Fruit fly (Drosophila melanogaster) whole organism, prepupa: ENCODE data around the gene CG13360.

Source experiments
- Blimp-1 ChIP-seq: fragments of 200-800 bp; sonication (Bioruptor generic); optimal IDR thresholded peaks from 3 replicates; lab custom pipeline; 2017; ENCODE audit warnings: missing biosample characterization, missing genetic modification characterization, mild to moderate bottlenecking, moderate library complexity, missing genetic modification reagents
- CG10631 ChIP-seq: fragments of 200-800 bp; sonication (Bioruptor generic); optimal IDR thresholded peaks from 2 replicates; lab custom pipeline; 2016; ENCODE audit warnings: missing biosample characterization, missing genetic modification characterization
- CG11762 ChIP-seq: fragments of 200-800 bp; sonication (Bioruptor generic); optimal IDR thresholded peaks from 3 replicates; lab custom pipeline; 2016; ENCODE audit warnings: missing biosample characterization, missing genetic modification characterization; ENCODE audit not compliant: insufficient read depth
- CG11902 ChIP-seq: fragments of 200-800 bp; sonication (Bioruptor generic); optimal IDR thresholded peaks from 3 replicates; lab custom pipeline; 2016; ENCODE audit warnings: missing biosample characterization, missing genetic modification characterization
- CG15336 ChIP-seq: fragments of 200-800 bp; sonication (Bioruptor generic); IDR thresholded peaks from 2 replicates; pipeline ENCODE4 v1.3.6; 2022; ENCODE audit warnings: missing biosample characterization, missing genetic modification characterization
- CG1621 ChIP-seq: fragments of 200-800 bp; sonication (Bioruptor generic); optimal IDR thresholded peaks from 3 replicates; lab custom pipeline; 2018; ENCODE audit warnings: missing biosample characterization, mild to moderate bottlenecking, missing genetic modification characterization
- CG3032 ChIP-seq: fragments of 200-800 bp; optimal IDR thresholded peaks from 2 replicates; lab custom pipeline; 2019; ENCODE audit warnings: missing biosample characterization, mild to moderate bottlenecking, missing genetic modification characterization, moderate library complexity
- CG31627 ChIP-seq: fragments of 200-800 bp; sonication (Bioruptor generic); optimal IDR thresholded peaks from 3 replicates; lab custom pipeline; 2016; ENCODE audit warnings: missing biosample characterization, missing genetic modification characterization
- CG32006 ChIP-seq: fragments of 200-800 bp; sonication (Bioruptor generic); optimal IDR thresholded peaks from 3 replicates; lab custom pipeline; 2017; ENCODE audit warnings: missing biosample characterization, mild to moderate bottlenecking, missing genetic modification characterization
- CG34406 ChIP-seq: fragments of 200-800 bp; sonication (Bioruptor generic); optimal IDR thresholded peaks from 3 replicates; lab custom pipeline; 2016; ENCODE audit warnings: missing biosample characterization, missing genetic modification characterization
- CG3919 ChIP-seq: fragments of 200-800 bp; sonication (Bioruptor generic); optimal IDR thresholded peaks from 3 replicates; lab custom pipeline; 2016; ENCODE audit warnings: missing biosample characterization, missing genetic modification characterization
- CG6276 ChIP-seq: fragments of 200-800 bp; sonication (Bioruptor generic); optimal IDR thresholded peaks from 2 replicates; lab custom pipeline; 2017; ENCODE audit warnings: missing biosample characterization, mild to moderate bottlenecking, missing genetic modification characterization
- CG6792 ChIP-seq: fragments of 200-800 bp; sonication (Bioruptor generic); optimal IDR thresholded peaks from 3 replicates; lab custom pipeline; 2016; ENCODE audit warnings: missing biosample characterization, missing genetic modification characterization
- CG6808 ChIP-seq: fragments of 200-800 bp; sonication (Bioruptor generic); optimal IDR thresholded peaks from 3 replicates; lab custom pipeline; 2017; ENCODE audit warnings: missing biosample characterization, missing genetic modification characterization, mild to moderate bottlenecking, moderate library complexity, missing genetic modification reagents
- CG7368 ChIP-seq: fragments of 200-800 bp; sonication (Bioruptor generic); optimal IDR thresholded peaks from 3 replicates; lab custom pipeline; 2016; ENCODE audit warnings: missing biosample characterization, missing genetic modification characterization
- CG8119 ChIP-seq: fragments of 200-800 bp; sonication (Bioruptor generic); IDR thresholded peaks from 3 replicates; pipeline ENCODE4 v1.3.6; 2022; ENCODE audit warnings: missing biosample characterization, missing genetic modification characterization
- CG8319 ChIP-seq: fragments of 200-800 bp; sonication (Bioruptor generic); optimal IDR thresholded peaks from 3 replicates; lab custom pipeline; 2016; ENCODE audit warnings: missing biosample characterization, missing genetic modification characterization
- CG8632 ChIP-seq: fragments of 200-800 bp; sonication (Bioruptor generic); optimal IDR thresholded peaks from 3 replicates; lab custom pipeline; 2016; ENCODE audit warnings: missing biosample characterization, missing genetic modification characterization
- CG9139 ChIP-seq: fragments of 200-800 bp; sonication (Bioruptor generic); optimal IDR thresholded peaks from 3 replicates; lab custom pipeline; 2017; ENCODE audit warnings: missing biosample characterization, mild to moderate bottlenecking, missing genetic modification characterization
- Eip75B ChIP-seq: fragments of 200-800 bp; sonication (Bioruptor generic); optimal IDR thresholded peaks from 3 replicates; lab custom pipeline; 2016; ENCODE audit warnings: missing biosample characterization, missing genetic modification characterization
- Eip78C ChIP-seq: fragments of 200-800 bp; sonication (Bioruptor generic); peaks from one replicate; lab custom pipeline; 2016; ENCODE audit warnings: missing biosample characterization, missing genetic modification characterization
- Ets96B ChIP-seq: fragments of 200-800 bp; optimal IDR thresholded peaks from 2 replicates; lab custom pipeline; 2019; ENCODE audit warnings: missing biosample characterization, mild to moderate bottlenecking, missing genetic modification characterization, moderate library complexity
- Hr4 ChIP-seq: fragments of 200-800 bp; sonication (Bioruptor generic); optimal IDR thresholded peaks from 3 replicates; lab custom pipeline; 2016; ENCODE audit warnings: missing biosample characterization, missing genetic modification characterization
- OdsH ChIP-seq: fragments of 200-800 bp; sonication (Bioruptor generic); optimal IDR thresholded peaks from 3 replicates; lab custom pipeline; 2016; ENCODE audit warnings: missing biosample characterization, missing genetic modification characterization
- Smox ChIP-seq: fragments of 200-800 bp; sonication (Bioruptor generic); optimal IDR thresholded peaks from 3 replicates; lab custom pipeline; 2016; ENCODE audit warnings: missing biosample characterization, missing genetic modification characterization
- Sox14 ChIP-seq: fragments of 200-800 bp; sonication (Bioruptor generic); optimal IDR thresholded peaks from 3 replicates; lab custom pipeline; 2016; ENCODE audit warnings: missing biosample characterization, missing genetic modification characterization
- achi ChIP-seq: fragments of 200-800 bp; sonication (Bioruptor generic); optimal IDR thresholded peaks from 3 replicates; lab custom pipeline; 2016; ENCODE audit warnings: missing biosample characterization, missing genetic modification characterization
- cyc ChIP-seq: fragments of 200-800 bp; sonication (Bioruptor generic); optimal IDR thresholded peaks from 3 replicates; lab custom pipeline; 2016; ENCODE audit warnings: missing biosample characterization, missing genetic modification characterization
- dsx ChIP-seq: fragments of 200-800 bp; optimal IDR thresholded peaks from 3 replicates; lab custom pipeline; 2019; ENCODE audit warnings: missing biosample characterization, mild to moderate bottlenecking, missing genetic modification characterization, moderate library complexity; ENCODE audit not compliant: poor library complexity, severe bottlenecking
- esn ChIP-seq: fragments of 200-800 bp; sonication (Bioruptor generic); optimal IDR thresholded peaks from 2 replicates; lab custom pipeline; 2016; ENCODE audit warnings: missing biosample characterization, mild to moderate bottlenecking, missing genetic modification characterization, moderate library complexity
- fd59A ChIP-seq: fragments of 200-800 bp; sonication (Bioruptor generic); optimal IDR thresholded peaks from 2 replicates; lab custom pipeline; 2017; ENCODE audit warnings: missing biosample characterization, mild to moderate bottlenecking, missing genetic modification characterization, missing genetic modification reagents
- fkh ChIP-seq: fragments of 200-800 bp; sonication (Bioruptor generic); optimal IDR thresholded peaks from 3 replicates; lab custom pipeline; 2017; ENCODE audit warnings: missing biosample characterization, mild to moderate bottlenecking, missing genetic modification characterization, moderate library complexity
- salr ChIP-seq, 2 experiments: fragments of 200-800 bp; sonication (Bioruptor generic); optimal IDR thresholded peaks; 3 replicates each; lab custom pipeline; 2016 to 2018; ENCODE audit warnings: missing biosample characterization in 2 of 2, missing genetic modification characterization in 2 of 2, mild to moderate bottlenecking in 1 of 2
- svp ChIP-seq: fragments of 200-800 bp; sonication (Bioruptor generic); peaks from one replicate; lab custom pipeline; 2016; ENCODE audit warnings: missing biosample characterization, missing genetic modification characterization
- topi ChIP-seq: fragments of 200-800 bp; sonication (Bioruptor generic); optimal IDR thresholded peaks from 3 replicates; lab custom pipeline; 2016; ENCODE audit warnings: missing biosample characterization, missing genetic modification characterization
- vri ChIP-seq: fragments of 200-800 bp; sonication (Bioruptor generic); optimal IDR thresholded peaks from 3 replicates; lab custom pipeline; 2016; ENCODE audit warnings: missing biosample characterization, mild to moderate bottlenecking, missing genetic modification characterization

Gene CG13360

DNA sequence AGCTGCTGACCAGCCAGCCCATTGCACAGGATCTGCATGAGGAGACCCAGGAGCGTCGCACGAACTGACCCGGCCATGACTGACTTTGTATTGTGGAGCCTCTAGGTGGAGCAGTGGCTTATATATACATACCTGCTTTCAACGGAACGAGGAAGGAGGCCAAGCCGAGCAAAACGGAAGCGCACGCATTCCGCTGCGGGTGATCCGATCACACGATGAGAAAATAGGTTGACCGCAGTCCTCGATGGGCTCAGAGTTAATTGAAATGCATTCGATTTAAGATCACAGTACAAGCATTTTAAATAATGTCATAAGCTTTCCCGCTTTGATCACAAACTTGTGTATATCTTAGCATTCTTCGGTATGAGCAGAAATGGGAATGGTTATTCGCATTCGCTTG is 14.9 kb upstream of the CG13360 start, which contains the start of gene CG13358:
TSS of gene CG13358 (minus strand) at position 101 of the 400 bp plus-strand sequence.
- TF ChIP-seq Eip75B (GFP tag; lab: Kevin White, UChicago) (no peak), cyc (GFP tag; lab: Kevin White, UChicago) (no peak), Hr4 (no peak), vri (GFP tag; lab: Kevin White, UChicago) (no peak), CG7368 (GFP tag; lab: Kevin White, UChicago) (no peak), CG34406 (GFP tag; lab: Kevin White, UChicago) (no peak), Smox (GFP tag; lab: Kevin White, UChicago) (no peak), OdsH (GFP tag; lab: Kevin White, UChicago) (no peak), salr (GFP tag; optimal IDR thresholded peaks at IDR 0.05; lab: Kevin White, UChicago) (no peak), CG1621 (tag; lab: Kevin White, UChicago) (no peak), Ets96B (tag; lab: Kevin White, UChicago) (no peak), Eip78C (GFP tag; lab: Kevin White, UChicago) (peak; percentile 19), fd59A (GFP tag; lab: Kevin White, UChicago) (no peak), CG6276 (GFP tag; lab: Kevin White, UChicago) (no peak), CG8119 (GFP tag; lab: Robert Waterston, UW) (0 out of 3 replicates have a peak, but pooled peaks have one; percentile 14), CG3032 (no peak), CG3919 (GFP tag; lab: Kevin White, UChicago) (no peak), Sox14 (GFP tag; lab: Kevin White, UChicago) (no peak), CG32006 (GFP tag; lab: Kevin White, UChicago) (peak; percentile 26), CG6792 (GFP tag; lab: Kevin White, UChicago) (no peak), fkh (GFP tag; lab: Kevin White, UChicago) (no peak), achi (GFP tag; lab: Kevin White, UChicago) (no peak), dsx (GFP tag; lab: Kevin White, UChicago) (no peak)

DNA sequence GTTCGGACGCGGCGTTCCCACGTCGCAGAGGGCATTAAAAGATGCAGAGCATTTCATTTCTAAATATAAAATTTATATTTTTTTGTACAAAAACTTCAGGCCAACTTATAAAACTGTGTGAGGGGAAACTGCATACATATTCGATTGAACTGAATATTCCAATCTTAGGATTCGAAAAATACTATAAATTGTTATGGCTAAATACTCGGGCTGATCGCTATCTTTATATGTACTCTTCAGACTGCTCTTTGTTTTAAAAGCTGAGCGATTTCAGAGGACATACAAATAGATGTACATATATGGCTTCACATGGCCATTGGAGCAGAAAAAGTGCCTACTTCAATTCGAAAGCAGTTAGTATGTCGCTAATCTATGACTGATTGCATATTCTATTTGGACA is 13.5 kb upstream of the CG13360 start, which contains the start of gene CG13359:
TSS of gene CG13359 (minus strand) at position 101 of the 400 bp plus-strand sequence.
- no peak for TF ChIP-seq CG8319 (GFP tag; lab: Kevin White, UChicago)
- no peak for TF ChIP-seq CG31627 (GFP tag; lab: Kevin White, UChicago)
- TF ChIP-seq CG32006 (GFP tag; lab: Kevin White, UChicago) = no peak
- TF ChIP-seq salr (GFP tag; optimal IDR thresholded peaks at IDR 0.05; lab: Kevin White, UChicago) = no peak
- TF ChIP-seq CG15336 (GFP tag; lab: Robert Waterston, UW) = no peak
- TF ChIP-seq CG11902 (GFP tag; lab: Kevin White, UChicago) = no peak
- no peak for TF ChIP-seq CG3919 (GFP tag; lab: Kevin White, UChicago)
- TF ChIP-seq Blimp-1 (GFP tag; lab: Kevin White, UChicago) = no peak

DNA sequence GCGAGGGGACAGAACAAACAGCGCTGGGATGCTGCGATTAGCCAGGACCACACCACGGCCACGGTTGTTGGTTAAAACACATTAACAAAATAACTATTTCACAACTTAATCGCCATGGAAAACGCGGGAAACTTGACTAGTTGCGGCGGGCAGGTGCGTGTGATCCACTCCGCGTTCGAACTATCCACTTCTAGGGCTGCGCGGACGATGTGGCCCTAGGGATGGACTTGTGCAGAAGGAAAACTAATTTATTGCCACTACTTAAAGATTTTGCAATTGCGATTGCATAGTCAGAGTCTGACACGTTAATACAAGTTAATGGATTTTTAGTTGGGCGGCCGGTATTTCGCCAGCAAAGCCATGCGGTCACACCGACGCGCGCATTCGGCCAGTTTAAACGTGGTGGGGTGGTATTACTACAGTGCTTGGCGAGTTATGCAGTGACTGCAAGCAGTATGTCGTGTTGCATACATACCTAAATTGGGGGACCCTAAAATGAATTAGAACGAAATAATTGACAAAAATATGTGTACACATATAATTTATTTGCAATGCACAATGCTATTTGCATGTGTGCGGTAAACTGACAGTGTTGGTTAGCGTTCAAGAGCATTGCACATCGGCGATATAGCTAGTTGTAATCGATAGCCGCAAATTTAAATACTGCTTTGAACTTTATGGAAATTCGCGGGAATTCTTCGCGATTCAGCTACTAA is 11.4 kb upstream of the CG13360 start, which contains the start of gene Rbf:
TSS of gene Rbf (minus strand) at position 323 of the 716 bp plus-strand sequence.
- TF ChIP-seq CG3919 (GFP tag; lab: Kevin White, UChicago) (peak; percentile 13), CG31627 (GFP tag; lab: Kevin White, UChicago) (peak; percentile 12), CG8632 (no peak), esn (GFP tag; lab: Kevin White, UChicago) (no peak), CG3032 (no peak), CG10631 (GFP tag; lab: Kevin White, UChicago) (peak; percentile 1), CG15336 (GFP tag; lab: Robert Waterston, UW) (no peak), svp (peak; percentile 23), topi (GFP tag; lab: Kevin White, UChicago) (peak; percentile 18), CG9139 (GFP tag; lab: Kevin White, UChicago) (no peak), Eip78C (GFP tag; lab: Kevin White, UChicago) (peak; percentile 47), CG6808 (GFP tag; lab: Kevin White, UChicago) (peak; percentile 6), CG11762 (GFP tag; lab: Kevin White, UChicago) (no peak), Sox14 (GFP tag; lab: Kevin White, UChicago) (peak; percentile 14), Blimp-1 (GFP tag; lab: Kevin White, UChicago) (no peak), cyc (GFP tag; lab: Kevin White, UChicago) (peak; percentile 6)
